Worm (Caenorhabditis elegans) whole organism, late embryonic: Measurements from ENCODE around the gene pwp-1.

Experiments
- F13H6.1 ChIP-seq: sonication (generic microtip); optimal IDR thresholded peaks from 2 replicates; lab custom pipeline; 2016; ENCODE audit warnings: missing genetic modification characterization, missing compliant biosample characterization
- T23F11.4 ChIP-seq: fragments of 200-800 bp; sonication (Bioruptor generic); optimal IDR thresholded peaks from 2 replicates; lab custom pipeline; 2018; ENCODE audit warnings: mild to moderate bottlenecking, missing genetic modification characterization, missing compliant biosample characterization
- ahr-1 ChIP-seq: sonication (generic microtip); optimal IDR thresholded peaks from 2 replicates; lab custom pipeline; 2016; ENCODE audit warnings: missing genetic modification characterization, missing compliant biosample characterization
- ceh-14 ChIP-seq: sonication (generic microtip); optimal IDR thresholded peaks from 2 replicates; lab custom pipeline; 2016; ENCODE audit warnings: missing genotype, missing genetic modification characterization, missing compliant biosample characterization
- ceh-18 ChIP-seq: sonication (generic microtip); optimal IDR thresholded peaks from 2 replicates; lab custom pipeline; 2016; ENCODE audit warnings: missing genetic modification characterization, missing compliant biosample characterization
- ceh-19 ChIP-seq: fragments of 200-800 bp; sonication (Bioruptor generic); optimal IDR thresholded peaks from 2 replicates; lab custom pipeline; 2018; ENCODE audit warnings: mild to moderate bottlenecking, missing genetic modification characterization, missing compliant biosample characterization
- ceh-22 ChIP-seq: sonication (generic microtip); optimal IDR thresholded peaks from 2 replicates; lab custom pipeline; 2017; ENCODE audit warnings: missing biosample characterization, missing genetic modification characterization
- ceh-31 ChIP-seq: sonication (generic microtip); optimal IDR thresholded peaks from 2 replicates; lab custom pipeline; 2016; ENCODE audit warnings: missing genetic modification characterization, missing compliant biosample characterization
- ceh-34 ChIP-seq: sonication (generic microtip); optimal IDR thresholded peaks from 2 replicates; lab custom pipeline; 2016; ENCODE audit warnings: mild to moderate bottlenecking, missing genetic modification characterization, missing compliant biosample characterization
- ceh-9 ChIP-seq: sonication (generic microtip); optimal IDR thresholded peaks from 2 replicates; lab custom pipeline; 2016; ENCODE audit warnings: mild to moderate bottlenecking, missing genetic modification characterization, inconsistent platforms, missing compliant biosample characterization
- dmd-4 ChIP-seq: sonication (generic microtip); optimal IDR thresholded peaks from 2 replicates; lab custom pipeline; 2016; ENCODE audit warnings: borderline replicate concordance, missing genetic modification characterization, missing compliant biosample characterization
- dve-1 ChIP-seq: sonication (generic microtip); optimal IDR thresholded peaks from 2 replicates; lab custom pipeline; 2017; ENCODE audit warnings: antibody characterized with exemption, mild to moderate bottlenecking, missing genetic modification characterization, missing compliant biosample characterization
- elt-2 ChIP-seq: sonication (generic microtip); optimal IDR thresholded peaks from 2 replicates; lab custom pipeline; 2016; ENCODE audit warnings: missing genetic modification reagents, missing genetic modification characterization, missing compliant biosample characterization
- elt-4 ChIP-seq: sonication (generic microtip); optimal IDR thresholded peaks from 2 replicates; lab custom pipeline; 2016; ENCODE audit warnings: missing genetic modification characterization, missing compliant biosample characterization
- eyg-1 ChIP-seq: sonication (generic microtip); optimal IDR thresholded peaks from 2 replicates; lab custom pipeline; 2016; ENCODE audit warnings: missing genotype, missing genetic modification characterization, missing compliant biosample characterization
- fkh-10 ChIP-seq: fragments of 150-350 bp; optimal IDR thresholded peaks from 2 replicates; lab custom pipeline; 2014; ENCODE audit warnings: missing biosample characterization, missing genetic modification reagents, missing genetic modification characterization
- fkh-6 ChIP-seq: sonication (generic microtip); optimal IDR thresholded peaks from 2 replicates; lab custom pipeline; 2016; ENCODE audit warnings: missing genetic modification characterization, missing compliant biosample characterization
- gmeb-2 ChIP-seq: sonication (generic microtip); optimal IDR thresholded peaks from 2 replicates; lab custom pipeline; 2016; ENCODE audit warnings: missing genetic modification characterization, inconsistent platforms, missing compliant biosample characterization
- hlh-13 ChIP-seq: fragments of 200-800 bp; sonication (Bioruptor generic); optimal IDR thresholded peaks from 2 replicates; lab custom pipeline; 2018; ENCODE audit warnings: mild to moderate bottlenecking, missing genetic modification characterization, missing compliant biosample characterization
- hlh-30 ChIP-seq: sonication (generic microtip); optimal IDR thresholded peaks from 2 replicates; lab custom pipeline; 2017; ENCODE audit warnings: antibody characterized with exemption, missing genetic modification characterization, missing compliant biosample characterization; ENCODE audit not compliant: insufficient read depth
- hlh-8 ChIP-seq: sonication (generic microtip); optimal IDR thresholded peaks from 2 replicates; lab custom pipeline; 2016; ENCODE audit warnings: missing genotype, missing genetic modification characterization, missing compliant biosample characterization
- lim-6 ChIP-seq: sonication (generic microtip); optimal IDR thresholded peaks from 2 replicates; lab custom pipeline; 2016; ENCODE audit warnings: missing genetic modification characterization, missing compliant biosample characterization
- madf-2 ChIP-seq: sonication (generic microtip); optimal IDR thresholded peaks from 2 replicates; lab custom pipeline; 2017; ENCODE audit warnings: missing genetic modification characterization, missing compliant biosample characterization
- mec-3 ChIP-seq: sonication (generic microtip); optimal IDR thresholded peaks from 2 replicates; lab custom pipeline; 2016; ENCODE audit warnings: borderline replicate concordance, missing genetic modification characterization, missing compliant biosample characterization
- nfya-1 ChIP-seq: sonication (generic microtip); optimal IDR thresholded peaks from 2 replicates; lab custom pipeline; 2017; ENCODE audit warnings: missing genetic modification characterization, mild to moderate bottlenecking, missing compliant biosample characterization, antibody characterized with exemption, moderate library complexity
- nhr-11 ChIP-seq: fragments of 150-350 bp; optimal IDR thresholded peaks from 2 replicates; lab custom pipeline; 2014; ENCODE audit warnings: missing biosample characterization, missing genetic modification characterization
- odd-2 ChIP-seq: sonication (generic microtip); optimal IDR thresholded peaks from 2 replicates; lab custom pipeline; 2017; ENCODE audit warnings: antibody characterized with exemption, mild to moderate bottlenecking, missing genetic modification characterization, missing compliant biosample characterization
- pag-3 ChIP-seq: sonication (generic microtip); optimal IDR thresholded peaks from 2 replicates; lab custom pipeline; 2016; ENCODE audit warnings: missing compliant biosample characterization, missing genetic modification characterization, borderline replicate concordance
- pax-1 ChIP-seq: fragments of 150-350 bp; optimal IDR thresholded peaks from 2 replicates; lab custom pipeline; 2014; ENCODE audit warnings: missing biosample characterization, missing genetic modification characterization
- pha-2 ChIP-seq: sonication (generic microtip); optimal IDR thresholded peaks from 2 replicates; lab custom pipeline; 2017; ENCODE audit warnings: mild to moderate bottlenecking, missing genetic modification characterization, missing compliant biosample characterization
- pha-4 ChIP-seq: fragments of 150-350 bp; optimal IDR thresholded peaks from 2 replicates; lab custom pipeline; 2018; ENCODE audit warnings: missing biosample characterization, missing genetic modification reagents, missing genetic modification characterization
- ref-2 ChIP-seq: sonication (generic microtip); optimal IDR thresholded peaks from 2 replicates; lab custom pipeline; 2016; ENCODE audit warnings: missing genetic modification characterization, missing compliant biosample characterization
- sox-4 ChIP-seq: sonication (generic microtip); optimal IDR thresholded peaks from 2 replicates; lab custom pipeline; 2017; ENCODE audit warnings: mild to moderate bottlenecking, missing genetic modification characterization, inconsistent platforms, missing compliant biosample characterization
- tbx-7 ChIP-seq: sonication (generic microtip); optimal IDR thresholded peaks from 2 replicates; lab custom pipeline; 2016; ENCODE audit warnings: missing genotype, missing genetic modification characterization, missing compliant biosample characterization
- unc-42 ChIP-seq: sonication (generic microtip); optimal IDR thresholded peaks from 2 replicates; lab custom pipeline; 2016; ENCODE audit warnings: missing genotype, missing genetic modification characterization, missing compliant biosample characterization
- unc-55 ChIP-seq: sonication (generic microtip); optimal IDR thresholded peaks from 2 replicates; lab custom pipeline; 2017; ENCODE audit warnings: missing biosample characterization, missing genetic modification reagents, missing genetic modification characterization

The pwp-1 gene

DNA sequence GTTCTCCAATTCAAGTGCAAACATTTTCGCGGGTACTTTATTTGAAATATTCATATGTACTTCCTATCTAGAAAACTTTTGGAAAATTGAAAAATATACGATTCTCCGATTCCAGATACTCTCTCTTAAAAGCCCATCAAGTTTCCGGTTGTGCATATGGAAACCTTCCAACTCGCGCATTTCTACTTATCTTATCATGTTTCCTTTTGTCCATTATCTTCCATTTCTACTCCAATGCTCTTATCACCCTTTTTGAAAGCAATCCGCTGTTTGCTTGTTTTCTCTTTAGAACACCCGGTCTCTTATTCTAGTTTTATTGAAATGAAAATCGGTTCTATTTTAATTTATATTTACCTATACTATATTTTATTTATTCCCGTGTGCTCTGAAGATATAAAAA, 14.7 kb downstream of the pwp-1 start, which contains the start of gene C48D1.5:
Gene C48D1.5 (plus strand): TSS at position 301 of the 400 bp plus-strand sequence.
- TF ChIP-seq elt-2 (tag; lab: Kevin White, UChicago) (peak; percentile 88), ceh-34 (tag; lab: Kevin White, UChicago) (no peak), ceh-18 (no peak), pha-2 (tag; lab: Kevin White, UChicago) (no peak), F13H6.1 (tag; lab: Kevin White, UChicago) (no peak), nhr-11 (no peak)

DNA sequence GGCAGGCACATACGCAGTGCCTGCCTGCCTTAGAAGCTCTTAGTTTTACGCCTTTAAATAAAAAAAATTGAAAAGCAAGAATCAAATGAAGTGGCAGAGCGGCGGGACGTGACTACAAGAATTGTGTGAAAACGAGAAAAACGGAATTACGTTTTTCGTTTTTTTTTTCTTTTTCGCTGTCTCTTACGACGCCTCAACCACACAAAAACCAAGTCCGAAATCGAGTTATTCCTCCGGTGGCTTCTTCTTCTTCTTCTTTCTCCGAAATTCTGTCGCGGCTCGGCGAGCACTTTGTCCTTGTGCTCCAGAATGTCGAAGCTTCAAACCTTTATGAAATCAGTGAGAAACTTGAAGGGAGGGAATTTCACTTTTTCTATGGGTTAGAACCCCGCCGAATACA, 15.8 kb downstream of the pwp-1 start:
- TF ChIP-seq unc-42 (peak; percentile 75), nfya-1 (tag; lab: Kevin White, UChicago) (no peak), ceh-14 (tag; lab: Kevin White, UChicago) (no peak)

DNA sequence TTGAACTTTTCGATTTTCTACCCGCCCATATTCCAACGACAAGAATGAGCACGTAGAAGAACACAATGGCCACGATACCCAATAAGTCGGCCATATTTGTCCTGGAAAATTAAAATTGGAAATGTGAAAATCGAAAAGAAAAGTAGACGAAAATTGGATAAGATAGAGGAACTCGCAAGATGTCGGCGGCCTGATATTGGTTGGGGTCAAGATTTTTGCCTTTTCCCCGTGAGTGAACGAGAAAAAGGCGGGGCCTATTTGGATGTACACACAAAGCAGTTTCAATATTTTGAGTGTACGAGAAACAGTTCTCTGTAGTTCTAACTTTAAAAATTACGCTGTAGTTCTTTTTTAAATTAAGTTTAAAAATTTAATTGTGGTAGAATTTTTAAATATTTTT, 21.9 kb downstream of the pwp-1 start, which contains the start of gene cho-1:
Gene cho-1 (minus strand): TSS at position 101 of the 400 bp plus-strand sequence.
- TF ChIP-seq madf-2 (tag; lab: Kevin White, UChicago): no peak
- no peak for TF ChIP-seq mec-3 (tag; lab: Kevin White, UChicago)
- TF ChIP-seq hlh-30: no peak
- no peak for TF ChIP-seq elt-2 (tag; lab: Kevin White, UChicago)

DNA sequence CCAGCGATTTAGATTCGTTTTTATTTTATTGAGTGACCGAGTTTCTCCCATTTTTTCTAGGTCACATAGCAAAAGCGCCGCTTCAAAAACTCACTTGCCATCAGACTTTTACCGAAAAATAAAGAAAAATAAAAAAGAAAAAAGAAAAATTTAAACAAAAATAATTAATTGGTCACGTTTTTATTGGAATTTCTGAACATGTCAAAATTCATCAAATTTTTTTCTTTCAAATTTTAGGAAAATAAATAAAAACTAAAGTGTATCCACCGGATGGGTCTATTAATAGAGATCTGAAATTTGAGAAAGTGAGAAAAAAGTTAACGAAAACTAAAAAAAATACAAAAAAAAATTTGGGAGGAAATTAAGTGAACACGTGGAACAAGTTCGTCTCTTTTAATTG, 26.8 kb downstream of the pwp-1 start, which contains the start of gene C48D1.9:
Gene C48D1.9 (minus strand): TSS at position 101 of the 400 bp plus-strand sequence.
- TF ChIP-seq elt-4 (no peak), ahr-1 (tag; lab: Kevin White, UChicago) (no peak), fkh-10 (no peak), odd-2 (tag; lab: Kevin White, UChicago) (no peak), pax-1 (tag; lab: Kevin White, UChicago) (no peak), pha-4 (tag; lab: Kevin White, UChicago) (no peak), eyg-1 (tag; lab: Kevin White, UChicago) (no peak), ceh-31 (tag; lab: Kevin White, UChicago) (no peak), tbx-7 (no peak), hlh-8 (tag; lab: Kevin White, UChicago) (no peak), unc-42 (no peak)

DNA sequence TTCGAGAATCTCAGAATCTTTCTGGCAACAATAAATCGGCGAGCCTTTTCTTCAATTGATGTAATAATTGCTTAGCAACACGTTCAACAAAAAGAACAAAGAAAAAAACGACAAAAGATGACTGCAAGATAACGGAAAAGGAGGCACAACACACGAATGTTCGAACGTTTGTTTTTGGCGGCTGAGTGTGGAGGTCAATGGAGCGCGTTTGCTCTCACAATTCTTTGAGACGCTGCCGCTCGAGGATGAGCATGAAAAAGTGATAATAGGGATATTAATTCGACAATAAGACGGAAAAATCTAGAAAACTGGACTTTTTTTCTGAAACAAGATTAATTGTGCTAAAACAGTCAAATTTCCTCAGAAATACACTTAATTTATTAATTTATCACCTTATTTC, 30.5 kb downstream of the pwp-1 start:
- TF ChIP-seq odd-2 (tag; lab: Kevin White, UChicago) (no peak), sox-4 (tag; lab: Kevin White, UChicago) (no peak), hlh-13 (GFP tag; lab: Kevin White, UChicago) (no peak), T23F11.4 (GFP tag; lab: Kevin White, UChicago) (no peak), ceh-31 (tag; lab: Kevin White, UChicago) (peak; percentile 18), ceh-22 (tag; lab: Kevin White, UChicago) (no peak), ref-2 (tag; lab: Kevin White, UChicago) (peak; percentile 16)

DNA sequence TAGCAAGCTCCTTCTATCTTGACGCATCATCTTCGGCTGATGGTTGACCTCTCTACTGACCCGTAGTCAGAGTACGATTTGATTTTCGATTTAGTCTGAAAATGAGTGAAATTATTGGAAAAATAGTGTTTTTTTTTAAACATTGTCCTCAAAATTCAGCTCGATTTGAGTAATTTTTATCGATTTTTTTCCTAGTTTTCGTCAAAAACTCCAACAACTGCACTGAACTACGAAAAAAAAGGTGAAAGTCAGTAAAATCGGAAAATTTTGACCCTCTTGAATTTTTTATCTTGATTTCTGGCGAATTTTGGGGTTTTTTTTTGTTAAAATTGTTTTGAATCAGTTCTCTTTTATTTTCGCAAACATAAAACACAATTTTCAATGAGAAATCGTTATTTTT, 32.3 kb downstream of the pwp-1 start, which contains the start of gene ced-3:
Gene ced-3 (minus strand): TSS at position 101 of the 400 bp plus-strand sequence.
- TF ChIP-seq unc-55 (GFP tag; lab: Kevin White, UChicago) (no peak), T23F11.4 (GFP tag; lab: Kevin White, UChicago) (no peak), ceh-14 (tag; lab: Kevin White, UChicago) (no peak), elt-2 (tag; lab: Kevin White, UChicago) (no peak), gmeb-2 (tag; lab: Kevin White, UChicago) (no peak), ceh-9 (tag; lab: Kevin White, UChicago) (no peak), ceh-19 (GFP tag; lab: Kevin White, UChicago) (no peak), dve-1 (tag; lab: Kevin White, UChicago) (no peak), dmd-4 (tag; lab: Kevin White, UChicago) (no peak), pag-3 (tag; lab: Kevin White, UChicago) (no peak), fkh-6 (tag; lab: Kevin White, UChicago) (no peak), lim-6 (tag; lab: Kevin White, UChicago) (no peak)
